Fruit fly (Drosophila melanogaster) S2 (cell line): ENCODE measurements around the gene CG9961.

Experiments used
- CG8478 ChIP-seq: fragments of >200 bp; optimal IDR thresholded peaks from 2 replicates; lab custom pipeline; 2018
- CTCF ChIP-seq, 2 experiments: fragments of >200 bp; optimal IDR thresholded peaks; 2 replicates each; lab custom pipeline; 2018

DNA sequence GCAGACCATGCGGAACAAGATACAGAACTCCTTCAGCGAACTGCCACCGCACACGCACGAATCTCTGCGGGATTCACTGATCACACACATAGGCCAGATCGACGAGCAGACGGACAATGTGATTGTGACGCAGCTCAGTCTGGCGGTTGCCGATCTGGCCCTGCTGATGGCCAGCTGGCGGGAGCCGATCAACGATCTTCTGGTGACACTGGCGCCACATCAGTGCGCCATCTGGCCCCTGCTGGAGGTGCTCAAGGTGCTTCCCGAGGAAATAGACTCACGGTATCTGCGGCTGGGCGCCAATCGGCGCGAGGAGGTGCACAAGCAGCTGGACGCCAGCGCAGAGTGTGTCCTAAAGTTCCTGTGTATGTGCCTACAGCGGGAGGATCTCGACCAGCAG, 15.6 kb upstream of the CG9961 start:
- TF ChIP-seq CTCF (optimal IDR thresholded peaks at IDR 0.05; lab: Kevin White, UChicago) (no peak), CG8478 (no peak)
